Worm (Caenorhabditis elegans) whole organism, midembryonic: ENCODE results near the gene gob-1.

ENCODE experiments used
- T22C8.4 ChIP-seq: fragments of 200-800 bp; sonication (Bioruptor generic); IDR thresholded peaks from 2 replicates; pipeline ENCODE4 v1.3.6; 2022; ENCODE audit warnings: missing genetic modification characterization, missing compliant biosample characterization
- flt-1 ChIP-seq: fragments of 200-800 bp; sonication (Bioruptor generic); IDR thresholded peaks from 2 replicates; pipeline ENCODE4 v1.3.6; 2022; ENCODE audit warnings: missing genetic modification characterization, missing compliant biosample characterization
- klf-2 ChIP-seq: fragments of 200-800 bp; sonication (Bioruptor generic); conservative IDR thresholded peaks from 2 replicates; pipeline ENCODE4 v1.3.6; 2022; ENCODE audit warnings: missing genetic modification reagents, missing genetic modification characterization, missing compliant biosample characterization
- med-1 ChIP-seq: sonication (generic microtip); optimal IDR thresholded peaks from 2 replicates; lab custom pipeline; 2017; ENCODE audit warnings: missing genetic modification characterization, mild to moderate bottlenecking, missing compliant biosample characterization, antibody characterized with exemption, missing genetic modification reagents; ENCODE audit not compliant: insufficient read depth
- ztf-23 ChIP-seq: fragments of 200-800 bp; sonication (Bioruptor generic); IDR thresholded peaks from 2 replicates; pipeline ENCODE4 v1.3.6; 2022; ENCODE audit warnings: missing genetic modification reagents, missing genetic modification characterization, missing compliant biosample characterization
- ztf-29 ChIP-seq: fragments of 200-800 bp; sonication (Bioruptor generic); IDR thresholded peaks from 2 replicates; pipeline ENCODE4 v1.3.6; 2022; ENCODE audit warnings: missing genetic modification reagents, missing genetic modification characterization, missing compliant biosample characterization

DNA sequence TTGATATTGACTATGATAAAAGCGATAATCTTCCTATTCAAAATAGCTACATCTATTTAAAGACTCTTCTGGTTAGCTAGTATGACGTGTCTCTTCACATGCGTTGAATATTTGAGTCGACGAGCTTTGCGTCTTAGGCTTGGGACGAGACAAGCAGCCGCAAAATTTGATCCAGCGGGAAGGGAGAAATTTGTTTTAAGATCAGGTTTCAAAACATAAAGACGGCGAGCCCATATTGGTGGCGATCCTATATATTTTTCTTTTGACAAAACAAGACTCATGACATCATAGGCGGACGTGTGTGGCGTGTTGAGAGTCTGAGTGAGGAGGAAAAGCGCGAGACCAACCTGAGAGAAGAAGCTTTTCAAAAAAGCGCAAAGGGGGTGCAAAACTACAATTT lies 52.1 kb downstream of the gob-1 start:
- TF ChIP-seq T22C8.4 (no peak), med-1 (GFP tag; lab: Kevin White, UChicago) (no peak), flt-1 (GFP tag; lab: Robert Waterston, UW) (no peak), ztf-23 (no peak), klf-2 (no peak), ztf-29 (no peak)
